Fruit fly (Drosophila melanogaster): Measurements from ENCODE around the gene RpS14b.
A peak's percentile ranks its signal among the peaks of the same experiment; 100 is the strongest.

The RpS14b gene

dm6 chrX:7920081-7920688 is 14.5 kb upstream of the RpS14b start, which contains the start of the genes hdm and Ykt6 (continued):
- TF ChIP-seq scrt (GFP tag; optimal IDR thresholded peaks at IDR 0.05): peak; percentile 29
- peak; percentile 39 for TF ChIP-seq CG9437 (GFP tag; optimal IDR thresholded peaks at IDR 0.05)
- peak; percentile 82 for TF ChIP-seq ranshi (GFP tag; IDR thresholded peaks at IDR 0.05)
- TF ChIP-seq luna (GFP tag; optimal IDR thresholded peaks at IDR 0.05): peak; percentile 38
- peak; percentile 36 for TF ChIP-seq CG31365 (tag; optimal IDR thresholded peaks at IDR 0.05)
- no peak for TF ChIP-seq Eip74EF (GFP tag; optimal IDR thresholded peaks at IDR 0.05)
- peak; percentile 28 for TF ChIP-seq org-1 (GFP tag; optimal IDR thresholded peaks at IDR 0.05)
- peak; percentile 81 for TF ChIP-seq HLH54F (GFP tag; optimal IDR thresholded peaks at IDR 0.05)
- no peak for TF ChIP-seq HLHmδ (GFP tag; optimal IDR thresholded peaks at IDR 0.05)
- no peak for TF ChIP-seq dan (GFP tag; IDR thresholded peaks at IDR 0.05)
- peak; percentile 77 for TF ChIP-seq CHES-1-like (GFP tag; optimal IDR thresholded peaks at IDR 0.05)
- TF ChIP-seq Tbp (GFP tag; optimal IDR thresholded peaks at IDR 0.05): no peak
- TF ChIP-seq hbn (GFP tag; IDR thresholded peaks at IDR 0.05; ENCODE audit: partially characterized antibody): peak; percentile 96
- TF ChIP-seq Drgx (GFP tag; IDR thresholded peaks at IDR 0.05): peak; percentile 70
- peak; percentile 43 for TF ChIP-seq nerfin-1 (tag; optimal IDR thresholded peaks at IDR 0.05)
- TF ChIP-seq CG9797 (GFP tag; optimal IDR thresholded peaks at IDR 0.05): peak; percentile 45
- no peak for TF ChIP-seq CG7745 (tag; optimal IDR thresholded peaks at IDR 0.05)
- TF ChIP-seq ato (GFP tag; IDR thresholded peaks at IDR 0.05; ENCODE audit: partially characterized antibody): peak; percentile 86
- TF ChIP-seq CG1792 (GFP tag; optimal IDR thresholded peaks at IDR 0.05): peak; percentile 64
- TF ChIP-seq Mad (GFP tag; optimal IDR thresholded peaks at IDR 0.05): peak; percentile 74
- no peak for TF ChIP-seq dimm (GFP tag; IDR thresholded peaks at IDR 0.05)
- peak; percentile 92 for TF ChIP-seq inv (GFP tag; IDR thresholded peaks at IDR 0.05; ENCODE audit: partially characterized antibody)
- peak; percentile 45; the same call in 1 of the 3 replicates for TF ChIP-seq CG7357 (GFP tag; IDR thresholded peaks at IDR 0.05)
- TF ChIP-seq CG34224 (GFP tag; IDR thresholded peaks at IDR 0.05; ENCODE audit: partially characterized antibody): peak; percentile 99
- no peak for TF ChIP-seq CG6654 (GFP tag; optimal IDR thresholded peaks at IDR 0.05)
- peak; percentile 44; the same call in 2 of the 3 replicates for TF ChIP-seq B-H1 (GFP tag; IDR thresholded peaks at IDR 0.05)
- TF ChIP-seq gce (GFP tag; IDR thresholded peaks at IDR 0.05): no peak
- no peak for TF ChIP-seq MTF-1 (GFP tag; optimal IDR thresholded peaks at IDR 0.05; ENCODE audit: borderline replicate concordance)
- TF ChIP-seq crc (GFP tag; optimal IDR thresholded peaks at IDR 0.05): peak; percentile 73
- TF ChIP-seq wdn (GFP tag; IDR thresholded peaks at IDR 0.05): peak; percentile 81
- peak; percentile 97 for TF ChIP-seq sens (GFP tag)
- TF ChIP-seq chif (GFP tag; optimal IDR thresholded peaks at IDR 0.05): peak; percentile 68 to 81
- peak; percentile 41 for TF ChIP-seq disco-r (GFP tag; optimal IDR thresholded peaks at IDR 0.05)
- peak; percentile 9 for TF ChIP-seq BtbVII (GFP tag; optimal IDR thresholded peaks at IDR 0.05)
- peak; percentile 70 for TF ChIP-seq fu2 (GFP tag; optimal IDR thresholded peaks at IDR 0.05)
- TF ChIP-seq toy (GFP tag; IDR thresholded peaks at IDR 0.05): no peak
- peak; percentile 51 for TF ChIP-seq CG1529 (GFP tag; optimal IDR thresholded peaks at IDR 0.05)
- TF ChIP-seq grau (tag; optimal IDR thresholded peaks at IDR 0.05): no peak
- TF ChIP-seq Xbp1 (GFP tag; optimal IDR thresholded peaks at IDR 0.05): peak; percentile 83
- TF ChIP-seq Trl (optimal IDR thresholded peaks at IDR 0.05): no peak
- peak; percentile 84 for TF ChIP-seq Trl (GFP tag; optimal IDR thresholded peaks at IDR 0.05)
- peak; percentile 76 for TF ChIP-seq pho (GFP tag; optimal IDR thresholded peaks at IDR 0.05)
- no peak for TF ChIP-seq TFAM (GFP tag; optimal IDR thresholded peaks at IDR 0.05)
- TF ChIP-seq CG5245 (GFP tag; optimal IDR thresholded peaks at IDR 0.05): peak; percentile 76
- TF ChIP-seq CG7987 (GFP tag; optimal IDR thresholded peaks at IDR 0.05): peak; percentile 43
- TF ChIP-seq CG12155 (GFP tag; optimal IDR thresholded peaks at IDR 0.05): peak; percentile 86
- no peak for TF ChIP-seq CG15479 (GFP tag; optimal IDR thresholded peaks at IDR 0.05)
- TF ChIP-seq CG2199 (GFP tag; IDR thresholded peaks at IDR 0.05): 0 out of 3 replicates have a peak, but pooled peaks have one; percentile 15
- TF ChIP-seq CG8478 (optimal IDR thresholded peaks at IDR 0.05): no peak
- TF ChIP-seq Mes4 (GFP tag; optimal IDR thresholded peaks at IDR 0.05): peak; percentile 61
- TF ChIP-seq CG13424 (tag; optimal IDR thresholded peaks at IDR 0.05): peak; percentile 82
